Worm (Caenorhabditis elegans): ENCODE results near the gene lgc-19.

ce11 chrIV:15961069-15961468 lies 1.4 kb downstream of the lgc-19 start:
- peak; percentile 66 for TF ChIP-seq snpc-1.2 (GFP tag; IDR thresholded peaks at IDR 0.05)
- TF ChIP-seq lin-29 (GFP tag; IDR thresholded peaks at IDR 0.05): no peak
- TF ChIP-seq aly-2 (tag; optimal IDR thresholded peaks at IDR 0.05): no peak
- TF ChIP-seq saeg-2 (GFP tag; IDR thresholded peaks at IDR 0.05): no peak
- no peak for TF ChIP-seq hlh-30 (tag; optimal IDR thresholded peaks at IDR 0.05; ENCODE audit: insufficient read depth)
- TF ChIP-seq attf-4 (tag; optimal IDR thresholded peaks at IDR 0.05): no peak

Data from whole organism, L4 larva.